Worm (Caenorhabditis elegans) whole organism, L1 larva: ENCODE data around the gene pals-25.

Source experiments
- elt-2 ChIP-seq: sonication (generic microtip); optimal IDR thresholded peaks from 2 replicates; lab custom pipeline; 2016; ENCODE audit warnings: missing genetic modification characterization, mild to moderate bottlenecking, inconsistent platforms, missing compliant biosample characterization, missing genetic modification reagents
- elt-3 ChIP-seq, 6 experiments: fragments of 150-350 bp in 1 of 6; sonication (generic microtip); optimal IDR thresholded peaks; 2 replicates each; lab custom pipeline; 2017 to 2018; ENCODE audit warnings: missing biosample characterization in 6 of 6, missing genetic modification characterization in 6 of 6, inconsistent platforms in 1 of 6
- hpl-2 ChIP-seq: fragments of 150-350 bp; optimal IDR thresholded peaks from 2 replicates; lab custom pipeline; 2014; ENCODE audit warnings: missing biosample characterization, missing genetic modification reagents, missing genetic modification characterization
- mdl-1 ChIP-seq, 2 experiments: fragments of 150-350 bp; optimal IDR thresholded peaks; 2 replicates each; lab custom pipeline; 2014 to 2017; ENCODE audit warnings: missing biosample characterization in 2 of 2, missing genetic modification characterization in 2 of 2, inconsistent platforms in 1 of 2
- snpc-4 ChIP-seq: fragments of 150-350 bp; optimal IDR thresholded peaks from 2 replicates; lab custom pipeline; 2014; ENCODE audit warnings: missing biosample characterization, missing genetic modification characterization
- ztf-11 ChIP-seq, 2 experiments: sonication (generic microtip); optimal IDR thresholded peaks; 2 replicates each; lab custom pipeline; 2016 to 2017; ENCODE audit warnings: missing genetic modification characterization in 2 of 2, missing biosample characterization in 1 of 2, missing compliant biosample characterization in 1 of 2

DNA sequence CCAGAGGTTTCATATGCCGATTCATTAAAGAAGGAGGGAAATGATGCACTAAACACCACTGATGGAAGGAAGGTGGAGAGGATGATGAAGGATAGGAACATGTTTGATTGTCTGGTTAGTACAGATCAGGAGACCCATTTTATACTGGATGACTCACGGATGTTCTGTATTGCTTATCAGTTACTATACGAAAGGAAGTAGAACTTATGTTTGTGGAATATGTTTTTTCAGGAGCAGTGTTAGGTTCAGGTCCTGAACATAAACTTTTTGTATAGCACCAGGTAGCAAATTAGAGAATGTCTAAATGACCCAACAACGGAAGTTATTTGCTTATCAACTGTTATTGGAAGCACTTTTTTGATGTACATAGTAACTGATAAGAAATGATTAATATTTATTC is 41.4 kb downstream of the pals-25 start, which contains the start of gene clec-148:
- TF ChIP-seq elt-3 (tag; optimal IDR thresholded peaks at IDR 0.05; lab: Kevin White, UChicago) (no peak), ztf-11 (tag; optimal IDR thresholded peaks at IDR 0.05; lab: Kevin White, UChicago) (no peak), snpc-4 (tag; lab: Kevin White, UChicago) (no peak), mdl-1 (tag; optimal IDR thresholded peaks at IDR 0.05; lab: Kevin White, UChicago) (no peak), elt-2 (tag; lab: Kevin White, UChicago) (no peak), hpl-2 (GFP tag; lab: Kevin White, UChicago) (no peak)
